Fruit fly (Drosophila melanogaster): ENCODE results near the gene MtnA.

MtnA gene

DNA sequence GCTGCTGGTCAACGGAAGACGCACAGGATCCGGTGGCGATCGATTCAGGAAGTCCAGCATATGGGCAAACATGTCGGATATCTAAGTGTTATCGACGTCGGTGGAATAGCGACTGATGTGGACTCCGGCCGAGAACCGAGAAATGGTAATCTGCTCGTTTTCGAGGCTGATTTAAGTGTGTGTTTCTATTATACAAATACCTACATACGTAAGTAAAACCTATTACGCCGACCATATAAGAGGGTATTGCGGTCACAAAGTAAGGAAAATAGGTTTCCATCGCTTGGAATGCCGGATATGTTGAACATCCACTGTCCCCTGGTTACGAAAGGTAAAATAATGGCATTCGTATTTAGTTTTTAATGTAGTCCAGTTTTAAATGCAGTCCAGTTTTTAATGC lies 34.1 kb upstream of the MtnA start, which contains the start of gene CG9459:
Gene CG9459, minus strand, starts transcription at position 101 of the 400 bp plus-strand sequence.
- TF ChIP-seq CG9932 (GFP tag; IDR thresholded peaks at IDR 0.05) (no peak), CG11560 (tag; IDR thresholded peaks at IDR 0.05) (no peak), CG31441 (GFP tag; IDR thresholded peaks at IDR 0.05) (no peak), CG2678 (tag; optimal IDR thresholded peaks at IDR 0.05) (no peak), CG14014 (GFP tag; IDR thresholded peaks at IDR 0.05) (no peak), insv (GFP tag; optimal IDR thresholded peaks at IDR 0.05) (no peak), NC2β (GFP tag; optimal IDR thresholded peaks at IDR 0.05) (no peak), CG34224 (GFP tag; IDR thresholded peaks at IDR 0.05; ENCODE audit: partially characterized antibody) (no peak), CG1529 (GFP tag; optimal IDR thresholded peaks at IDR 0.05) (no peak), CG6272 (GFP tag; IDR thresholded peaks at IDR 0.05) (no peak), CG6689 (GFP tag; IDR thresholded peaks at IDR 0.05) (no peak)

DNA sequence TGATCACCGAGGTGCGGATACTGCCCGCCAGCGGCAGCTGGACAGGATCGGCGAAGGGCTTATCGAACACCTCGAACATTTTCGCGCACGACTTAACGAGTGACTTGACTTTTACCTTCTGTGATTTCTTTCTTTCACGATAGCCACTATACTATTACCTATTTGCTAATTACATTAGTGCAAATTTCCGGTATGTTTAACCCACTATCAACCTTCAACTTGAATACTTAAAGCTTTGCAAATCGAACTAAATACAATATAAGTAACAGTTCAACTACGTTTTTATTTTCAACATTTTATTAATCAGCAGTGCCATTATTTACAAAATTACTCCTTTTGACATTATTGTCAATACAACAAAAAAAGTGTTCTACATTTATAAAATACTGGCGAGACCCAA lies 32.7 kb upstream of the MtnA start, which contains the start of gene CG16904:
Gene CG16904, minus strand, starts transcription at position 101 of the 400 bp plus-strand sequence.
- no peak for TF ChIP-seq fd102C (GFP tag; optimal IDR thresholded peaks at IDR 0.05)
- TF ChIP-seq cg (GFP tag; optimal IDR thresholded peaks at IDR 0.05): no peak

- TF ChIP-seq CG3065 (GFP tag; optimal IDR thresholded peaks at IDR 0.05): no peak
- no peak for TF ChIP-seq bcd (GFP tag; optimal IDR thresholded peaks at IDR 0.05)
- no peak for TF ChIP-seq az2 (GFP tag; optimal IDR thresholded peaks at IDR 0.05)
- no peak for TF ChIP-seq tll (GFP tag; optimal IDR thresholded peaks at IDR 0.05)
- no peak for TF ChIP-seq row (GFP tag; IDR thresholded peaks at IDR 0.05)
- no peak for TF ChIP-seq CG11456 (GFP tag; IDR thresholded peaks at IDR 0.05)
- no peak for TF ChIP-seq Optix (GFP tag; IDR thresholded peaks at IDR 0.05)
- TF ChIP-seq CG7271 (tag; optimal IDR thresholded peaks at IDR 0.05): no peak
- TF ChIP-seq CG18476 (GFP tag; optimal IDR thresholded peaks at IDR 0.05): no peak
Observed at dm6 chr3R:9813861-9814260, 29.7 kb upstream of the MtnA start, which contains the start of gene eloF. Gene eloF (plus strand): TSS chr3R:9814161.

DNA sequence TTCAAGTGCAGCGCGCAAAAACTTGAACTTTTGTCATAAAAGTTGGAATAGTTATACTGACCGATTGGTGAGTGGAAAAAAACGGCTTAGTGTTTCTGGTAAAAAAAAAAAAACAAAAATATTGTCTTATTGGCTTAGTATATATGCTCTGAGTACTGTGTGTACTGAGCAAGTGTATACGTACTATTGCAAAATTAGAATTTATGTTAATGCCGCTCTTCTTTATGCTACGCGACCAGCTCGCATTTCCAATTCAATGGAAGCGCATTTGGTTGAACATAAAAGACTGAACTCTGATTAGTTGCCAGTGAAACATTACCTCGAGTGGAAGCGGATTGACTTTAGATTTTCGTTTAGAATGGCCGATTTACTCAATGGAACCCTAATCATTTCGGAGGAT lies 28.3 kb upstream of the MtnA start, which contains the start of gene CG8534:
Gene CG8534, plus strand, starts transcription at position 301 of the 400 bp plus-strand sequence.
- TF ChIP-seq cg (GFP tag; optimal IDR thresholded peaks at IDR 0.05): no peak
- TF ChIP-seq CG1832 (GFP tag; optimal IDR thresholded peaks at IDR 0.05): no peak
- TF ChIP-seq Oli (tag; optimal IDR thresholded peaks at IDR 0.05): no peak
- TF ChIP-seq Asciz (GFP tag; optimal IDR thresholded peaks at IDR 0.05): no peak
- TF ChIP-seq CG7556 (GFP tag; optimal IDR thresholded peaks at IDR 0.05): no peak
- TF ChIP-seq ac (GFP tag; optimal IDR thresholded peaks at IDR 0.05): no peak
- TF ChIP-seq run (tag; optimal IDR thresholded peaks at IDR 0.05): no peak
- TF ChIP-seq CG32772 (GFP tag; IDR thresholded peaks at IDR 0.05): no peak
- no peak for TF ChIP-seq Usf (GFP tag; optimal IDR thresholded peaks at IDR 0.05)
- TF ChIP-seq CG7271 (tag; optimal IDR thresholded peaks at IDR 0.05): no peak
- no peak for TF ChIP-seq oc (tag; optimal IDR thresholded peaks at IDR 0.05)
- TF ChIP-seq ro (GFP tag; IDR thresholded peaks at IDR 0.05): no peak
- no peak for TF ChIP-seq NfI (GFP tag; optimal IDR thresholded peaks at IDR 0.05)
- no peak for TF ChIP-seq MTF-1 (GFP tag; optimal IDR thresholded peaks at IDR 0.05; ENCODE audit: borderline replicate concordance)
- TF ChIP-seq CG1792 (GFP tag; optimal IDR thresholded peaks at IDR 0.05): no peak
- TF ChIP-seq CoRest (tag; optimal IDR thresholded peaks at IDR 0.05): no peak
